Worm (Caenorhabditis elegans): Measurements from ENCODE around the gene acp-7.
A peak's percentile ranks its signal among the peaks of the same experiment; 100 is the strongest.

acp-7 gene

ce11 chrIV:6391566-6391965 lies 39.9 kb downstream of the acp-7 start:
- peak in 1 of 2 experiments; percentile 15 for TF ChIP-seq unc-62 (GFP tag; optimal IDR thresholded peaks at IDR 0.05 in 1 of 2)
- no peak for TF ChIP-seq unc-62 (tag; optimal IDR thresholded peaks at IDR 0.05)
- no peak for TF ChIP-seq madf-9 (GFP tag; conservative IDR thresholded peaks at IDR 0.05)
- no peak for TF ChIP-seq lim-7 (GFP tag; IDR thresholded peaks at IDR 0.05)
- TF ChIP-seq aly-2 (tag; optimal IDR thresholded peaks at IDR 0.05) = no peak
- no peak for TF ChIP-seq gei-8 (GFP tag; optimal IDR thresholded peaks at IDR 0.05)
- TF ChIP-seq php-3 (GFP tag; IDR thresholded peaks at IDR 0.05) = no peak

ce11 chrIV:6388550-6388949 lies 42.9 kb downstream of the acp-7 start:
- TF ChIP-seq ama-1 (optimal IDR thresholded peaks at IDR 0.05) (no peak), Y105C5A.15 (GFP tag; IDR thresholded peaks at IDR 0.05) (no peak), skn-1 (tag; optimal IDR thresholded peaks at IDR 0.05) (no peak), madf-9 (GFP tag; conservative IDR thresholded peaks at IDR 0.05) (no peak), arid-1 (GFP tag; conservative IDR thresholded peaks at IDR 0.05) (no peak), F49E8.2 (tag; optimal IDR thresholded peaks at IDR 0.05; ENCODE audit: borderline replicate concordance) (no peak), lin-1 (GFP tag; IDR thresholded peaks at IDR 0.05) (no peak), nhr-25 (tag; optimal IDR thresholded peaks at IDR 0.05; ENCODE audit: borderline replicate concordance, insufficient read depth) (no peak), R02D3.7 (tag; optimal IDR thresholded peaks at IDR 0.05) (no peak), nhr-6 (tag; optimal IDR thresholded peaks at IDR 0.05) (no peak), F26F4.8 (GFP tag; conservative IDR thresholded peaks at IDR 0.05) (no peak), zip-2 (tag; optimal IDR thresholded peaks at IDR 0.05) (no peak), lim-7 (GFP tag; IDR thresholded peaks at IDR 0.05) (no peak)

- TF ChIP-seq pha-4 (GFP tag; IDR thresholded peaks at IDR 0.05) (no peak), pha-4 (tag; optimal IDR thresholded peaks at IDR 0.05) (no peak), nhr-11 (tag; optimal IDR thresholded peaks at IDR 0.05) (no peak), lim-7 (GFP tag; IDR thresholded peaks at IDR 0.05) (no peak), T26A8.4 (GFP tag; IDR thresholded peaks at IDR 0.05) (no peak), nhr-111 (GFP tag; optimal IDR thresholded peaks at IDR 0.05) (no peak), Y105C5A.15 (GFP tag; IDR thresholded peaks at IDR 0.05) (no peak), mxl-3 (GFP tag; optimal IDR thresholded peaks at IDR 0.05) (no peak), hlh-11 (tag; optimal IDR thresholded peaks at IDR 0.05) (no peak), fkh-10 (GFP tag; optimal IDR thresholded peaks at IDR 0.05) (peak; percentile 69), ctbp-1 (GFP tag; IDR thresholded peaks at IDR 0.05) (peak; percentile 13; the same call in 1 of the 2 replicates), dpl-1 (GFP tag; optimal IDR thresholded peaks at IDR 0.05) (no peak), duxl-1 (tag; optimal IDR thresholded peaks at IDR 0.05; ENCODE audit: poor library complexity) (no peak), nhr-10 (tag; optimal IDR thresholded peaks at IDR 0.05) (no peak), F37D6.2 (tag; optimal IDR thresholded peaks at IDR 0.05) (no peak)
Measured at ce11 chrIV:6385010-6385409, 46.5 kb downstream of the acp-7 start.

ce11 chrIV:6383970-6384369 lies 47.5 kb downstream of the acp-7 start, which contains the start of gene shl-1:
Gene shl-1 (minus strand): TSS chrIV:6384070.
- no peak for TF ChIP-seq Y5F2A.4 (GFP tag; optimal IDR thresholded peaks at IDR 0.05)
- TF ChIP-seq aha-1 (tag) = peak; percentile 79

ce11 chrIV:6378398-6378797 lies 53.1 kb downstream of the acp-7 start:
- TF ChIP-seq lin-38 (GFP tag; IDR thresholded peaks at IDR 0.05) (0 out of 2 replicates have a peak, but pooled peaks have one; percentile 19), mep-1 (tag; optimal IDR thresholded peaks at IDR 0.05) (no peak), nhr-48 (tag; optimal IDR thresholded peaks at IDR 0.05) (no peak), dve-1 (tag; optimal IDR thresholded peaks at IDR 0.05; ENCODE audit: insufficient read depth) (no peak), spr-1 (tag; optimal IDR thresholded peaks at IDR 0.05) (peak; percentile 62), nhr-102 (tag; optimal IDR thresholded peaks at IDR 0.05) (peak; percentile 62), dmd-8 (GFP tag; IDR thresholded peaks at IDR 0.05) (no peak), zag-1 (tag; optimal IDR thresholded peaks at IDR 0.05) (no peak), dpl-1 (GFP tag; optimal IDR thresholded peaks at IDR 0.05) (peak; percentile 25), sdz-12 (GFP tag; optimal IDR thresholded peaks at IDR 0.05) (no peak), T26A8.4 (GFP tag; IDR thresholded peaks at IDR 0.05) (peak; percentile 94)
